Worm (Caenorhabditis elegans) whole organism, L2 larva: ENCODE data around the gene T10B5.7.

Experiments used
- alr-1 ChIP-seq: fragments of 150-350 bp; optimal IDR thresholded peaks from 2 replicates; lab custom pipeline; 2014; ENCODE audit warnings: missing biosample characterization, missing genetic modification characterization
- aly-2 ChIP-seq: fragments of 150-350 bp; optimal IDR thresholded peaks from 2 replicates; lab custom pipeline; 2014; ENCODE audit warnings: missing biosample characterization, missing genetic modification characterization
- ceh-82 ChIP-seq: fragments of 150-350 bp; optimal IDR thresholded peaks from 2 replicates; lab custom pipeline; 2014; ENCODE audit warnings: missing biosample characterization, missing genetic modification characterization
- fos-1 ChIP-seq: fragments of 150-350 bp; optimal IDR thresholded peaks from 2 replicates; lab custom pipeline; 2014; ENCODE audit warnings: missing biosample characterization, missing genetic modification characterization
- nhr-11 ChIP-seq: fragments of 150-350 bp; optimal IDR thresholded peaks from 2 replicates; lab custom pipeline; 2014; ENCODE audit warnings: missing biosample characterization, missing genetic modification characterization
- nhr-237 ChIP-seq: fragments of 150-350 bp; optimal IDR thresholded peaks from 2 replicates; lab custom pipeline; 2014; ENCODE audit warnings: missing biosample characterization, missing genetic modification characterization
- nhr-25 ChIP-seq: fragments of 150-350 bp; sonication (generic microtip); optimal IDR thresholded peaks from 3 replicates; lab custom pipeline; 2014; ENCODE audit warnings: missing biosample characterization, missing genetic modification characterization
- snpc-4 ChIP-seq: fragments of 150-350 bp; optimal IDR thresholded peaks from 2 replicates; lab custom pipeline; 2014; ENCODE audit warnings: missing biosample characterization, missing genetic modification characterization
- unc-39 ChIP-seq: fragments of 150-350 bp; optimal IDR thresholded peaks from 2 replicates; lab custom pipeline; 2014; ENCODE audit warnings: missing biosample characterization, missing genetic modification characterization
- unc-62 ChIP-seq: fragments of 150-350 bp; optimal IDR thresholded peaks from 2 replicates; lab custom pipeline; 2014; ENCODE audit warnings: missing biosample characterization, missing genetic modification reagents, missing genetic modification characterization

DNA sequence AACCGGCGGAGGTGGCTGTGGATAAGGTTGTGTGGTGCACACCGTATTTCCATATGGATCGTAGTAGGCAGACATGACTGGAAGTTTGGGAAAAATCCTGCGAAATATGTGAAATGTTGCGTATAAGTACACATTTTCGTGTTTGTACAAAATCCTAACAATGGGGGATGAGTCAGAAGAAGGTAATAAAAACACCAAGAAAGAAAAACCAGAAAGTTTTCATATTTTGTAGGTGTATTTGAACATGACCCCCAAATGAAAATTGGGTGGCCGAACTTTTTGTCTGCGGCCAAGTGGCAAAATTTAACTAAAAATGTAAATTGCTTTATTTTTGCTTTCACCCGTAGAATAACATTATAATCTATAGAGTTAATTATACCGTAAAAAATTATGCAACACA is 35.0 kb upstream of the T10B5.7 start, which contains the start of gene Y46H3A.4:
- TF ChIP-seq nhr-25 (tag; lab: Kevin White, UChicago) = no peak
- no peak for TF ChIP-seq aly-2 (tag; lab: Kevin White, UChicago)
- no peak for TF ChIP-seq alr-1 (tag; lab: Kevin White, UChicago)
- TF ChIP-seq ceh-82 (tag; lab: Kevin White, UChicago) = no peak
- TF ChIP-seq nhr-11 (tag; lab: Kevin White, UChicago) = no peak
- no peak for TF ChIP-seq unc-62 (GFP tag; lab: Kevin White, UChicago)
- no peak for TF ChIP-seq unc-39 (tag; lab: Kevin White, UChicago)
- TF ChIP-seq nhr-237 (tag; lab: Kevin White, UChicago) = no peak
- no peak for TF ChIP-seq fos-1 (tag; lab: Kevin White, UChicago)
- no peak for TF ChIP-seq snpc-4 (tag; lab: Kevin White, UChicago)
